Worm (Caenorhabditis elegans) whole organism, early embryonic: Measurements from ENCODE around the gene ostb-1.

ENCODE experiments used
- B0310.2 ChIP-seq: sonication (generic microtip); optimal IDR thresholded peaks from 2 replicates; lab custom pipeline; 2016; ENCODE audit warnings: mild to moderate bottlenecking, missing genetic modification characterization, missing compliant biosample characterization
- F13C5.2 ChIP-seq: sonication (generic microtip); optimal IDR thresholded peaks from 2 replicates; lab custom pipeline; 2017; ENCODE audit warnings: mild to moderate bottlenecking, missing genetic modification characterization, inconsistent platforms, missing compliant biosample characterization
- aly-1 ChIP-seq: sonication (generic microtip); optimal IDR thresholded peaks from 2 replicates; lab custom pipeline; 2016; ENCODE audit warnings: missing genetic modification characterization, missing compliant biosample characterization
- ama-1 ChIP-seq: fragments of 150-350 bp; optimal IDR thresholded peaks from 2 replicates; lab custom pipeline; 2014
- ceh-13 ChIP-seq: fragments of 200-800 bp; sonication (Bioruptor generic); optimal IDR thresholded peaks from 2 replicates; lab custom pipeline; 2018; ENCODE audit warnings: mild to moderate bottlenecking, missing genetic modification characterization, missing compliant biosample characterization
- ceh-36 ChIP-seq: sonication (generic microtip); optimal IDR thresholded peaks from 2 replicates; lab custom pipeline; 2016; ENCODE audit warnings: missing genetic modification characterization, inconsistent platforms, missing compliant biosample characterization
- ets-7 ChIP-seq: sonication (generic microtip); optimal IDR thresholded peaks from 2 replicates; lab custom pipeline; 2016; ENCODE audit warnings: missing genotype, missing genetic modification characterization, missing compliant biosample characterization
- flt-1 ChIP-seq: fragments of 200-800 bp; sonication (Bioruptor generic); IDR thresholded peaks from 2 replicates; pipeline ENCODE4 v1.3.6; 2022; ENCODE audit warnings: missing genetic modification characterization, missing compliant biosample characterization
- hmbx-1 ChIP-seq: sonication (generic microtip); optimal IDR thresholded peaks from 2 replicates; lab custom pipeline; 2016; ENCODE audit warnings: mild to moderate bottlenecking, missing genetic modification characterization, missing compliant biosample characterization
- hmg-4 ChIP-seq: fragments of 200-800 bp; sonication (Bioruptor generic); optimal IDR thresholded peaks from 2 replicates; lab custom pipeline; 2018; ENCODE audit warnings: mild to moderate bottlenecking, missing genetic modification characterization, missing compliant biosample characterization
- hnd-1 ChIP-seq: sonication (generic microtip); optimal IDR thresholded peaks from 2 replicates; lab custom pipeline; 2016; ENCODE audit warnings: missing genetic modification characterization, missing compliant biosample characterization
- pes-1 ChIP-seq: fragments of 200-800 bp; sonication (Bioruptor generic); IDR thresholded peaks from 2 replicates; pipeline ENCODE4 v1.3.6; 2022; ENCODE audit warnings: missing genetic modification reagents, missing genetic modification characterization, missing compliant biosample characterization
- scrt-1 ChIP-seq: fragments of 200-800 bp; sonication (Bioruptor generic); IDR thresholded peaks from 2 replicates; pipeline ENCODE4 v1.3.6; 2022; ENCODE audit warnings: missing genetic modification characterization, missing compliant biosample characterization
- sea-1 ChIP-seq: fragments of 200-800 bp; sonication (Bioruptor generic); conservative IDR thresholded peaks from 2 replicates; pipeline ENCODE4 v1.3.6; 2022; ENCODE audit warnings: missing genetic modification characterization, missing compliant biosample characterization
- tbx-11 ChIP-seq: fragments of 200-800 bp; sonication (Bioruptor generic); IDR thresholded peaks from 2 replicates; pipeline ENCODE4 v1.3.6; 2022; ENCODE audit warnings: missing genetic modification characterization, missing compliant biosample characterization
- tbx-37 ChIP-seq: fragments of 200-800 bp; sonication (Bioruptor generic); conservative IDR thresholded peaks from 2 replicates; pipeline ENCODE4 v1.3.6; 2022; ENCODE audit warnings: missing genetic modification reagents, missing genetic modification characterization, missing compliant biosample characterization
- tra-4 ChIP-seq: sonication (generic microtip); optimal IDR thresholded peaks from 2 replicates; lab custom pipeline; 2017; ENCODE audit warnings: missing genetic modification characterization, missing compliant biosample characterization

The ostb-1 gene

ce11 chrII:7891869-7892615 is 27.7 kb downstream of the ostb-1 start:
- TF ChIP-seq pes-1 (GFP tag; lab: Robert Waterston, UW), result no peak
- no peak for TF ChIP-seq tra-4
- TF ChIP-seq ceh-13 (GFP tag; lab: Kevin White, UChicago), result no peak

- no peak for TF ChIP-seq flt-1
- TF ChIP-seq tbx-11 (GFP tag; lab: Robert Waterston, UW), result no peak
- no peak for TF ChIP-seq hnd-1
- no peak for TF ChIP-seq B0310.2 (tag; lab: Kevin White, UChicago)
These were observed 28.5 kb downstream of the ostb-1 start, which contains the start of gene ptc-1 for ce11 chrII:7892761-7893272. Gene ptc-1, plus strand, starts transcription at chrII:7893222.

- TF ChIP-seq hmbx-1 (tag; lab: Kevin White, UChicago) (no peak), ceh-36 (tag; lab: Kevin White, UChicago) (no peak), tbx-37 (no peak), pes-1 (GFP tag; lab: Robert Waterston, UW) (no peak), hnd-1 (no peak), ama-1 (lab: Kevin White, UChicago) (no peak), sea-1 (GFP tag; lab: Robert Waterston, UW) (no peak), ets-7 (tag; lab: Kevin White, UChicago) (no peak), scrt-1 (GFP tag; lab: Robert Waterston, UW) (no peak), aly-1 (tag; lab: Kevin White, UChicago) (no peak), ceh-13 (GFP tag; lab: Kevin White, UChicago) (no peak), tbx-11 (GFP tag; lab: Robert Waterston, UW) (no peak), flt-1 (no peak), tra-4 (no peak), B0310.2 (tag; lab: Kevin White, UChicago) (no peak), F13C5.2 (tag; lab: Kevin White, UChicago) (no peak), hmg-4 (no peak)
These were observed 29.3 kb downstream of the ostb-1 start for ce11 chrII:7893648-7894047.

- TF ChIP-seq ceh-13 (GFP tag; lab: Kevin White, UChicago), result no peak
- TF ChIP-seq sea-1 (GFP tag; lab: Robert Waterston, UW), result no peak
- no peak for TF ChIP-seq flt-1
- no peak for TF ChIP-seq ceh-36 (tag; lab: Kevin White, UChicago)
- TF ChIP-seq tbx-37, result no peak
- no peak for TF ChIP-seq tbx-11 (GFP tag; lab: Robert Waterston, UW)
- no peak for TF ChIP-seq ama-1 (lab: Kevin White, UChicago)
- TF ChIP-seq pes-1 (GFP tag; lab: Robert Waterston, UW), result no peak
- no peak for TF ChIP-seq F13C5.2 (tag; lab: Kevin White, UChicago)
These were observed 30.9 kb downstream of the ostb-1 start for ce11 chrII:7895190-7895589.

ce11 chrII:7900190-7900672 is 35.9 kb downstream of the ostb-1 start, which contains the start of gene rev-1:
Gene rev-1, plus strand, starts transcription at chrII:7900622.
- TF ChIP-seq aly-1 (tag; lab: Kevin White, UChicago) (no peak), ceh-13 (GFP tag; lab: Kevin White, UChicago) (no peak), tra-4 (no peak)

- TF ChIP-seq tbx-11 (GFP tag; lab: Robert Waterston, UW) (no peak), tbx-37 (no peak), ceh-13 (GFP tag; lab: Kevin White, UChicago) (no peak), aly-1 (tag; lab: Kevin White, UChicago) (no peak), sea-1 (GFP tag; lab: Robert Waterston, UW) (no peak), ama-1 (lab: Kevin White, UChicago) (no peak), F13C5.2 (tag; lab: Kevin White, UChicago) (no peak)
These were observed 36.5 kb downstream of the ostb-1 start for ce11 chrII:7900762-7901161.

ce11 chrII:7901990-7902389 is 37.7 kb downstream of the ostb-1 start:
- TF ChIP-seq hnd-1 (no peak), B0310.2 (tag; lab: Kevin White, UChicago) (no peak), pes-1 (GFP tag; lab: Robert Waterston, UW) (no peak), ets-7 (tag; lab: Kevin White, UChicago) (no peak), tbx-11 (GFP tag; lab: Robert Waterston, UW) (no peak), F13C5.2 (tag; lab: Kevin White, UChicago) (no peak), tbx-37 (no peak), hmbx-1 (tag; lab: Kevin White, UChicago) (no peak)

- TF ChIP-seq tra-4 (no peak), pes-1 (GFP tag; lab: Robert Waterston, UW) (no peak), F13C5.2 (tag; lab: Kevin White, UChicago) (no peak), aly-1 (tag; lab: Kevin White, UChicago) (no peak), tbx-11 (GFP tag; lab: Robert Waterston, UW) (no peak), ceh-13 (GFP tag; lab: Kevin White, UChicago) (no peak), tbx-37 (no peak), hnd-1 (no peak), ets-7 (tag; lab: Kevin White, UChicago) (no peak), flt-1 (no peak), sea-1 (GFP tag; lab: Robert Waterston, UW) (no peak), hmbx-1 (tag; lab: Kevin White, UChicago) (no peak), B0310.2 (tag; lab: Kevin White, UChicago) (no peak), ceh-36 (tag; lab: Kevin White, UChicago) (no peak), hmg-4 (no peak)
These were observed 43.3 kb downstream of the ostb-1 start, which contains the start of gene best-23 for ce11 chrII:7907539-7907997. Gene best-23, minus strand, starts transcription at chrII:7907589.
